Worm (Caenorhabditis elegans) whole organism, young adult: ENCODE data around the gene unc-103.

ENCODE experiments used
- B0336.3 ChIP-seq: fragments of 200-800 bp; sonication (Bioruptor generic); IDR thresholded peaks from 2 replicates; pipeline ENCODE4 v1.3.6; 2022; ENCODE audit warnings: missing genetic modification characterization, missing compliant biosample characterization
- D2030.7 ChIP-seq: fragments of 200-800 bp; sonication (Bioruptor generic); IDR thresholded peaks from 2 replicates; pipeline ENCODE4 v1.3.6; 2022; ENCODE audit warnings: missing genetic modification reagents, missing genetic modification characterization, missing compliant biosample characterization
- F37B4.10 ChIP-seq: fragments of 200-800 bp; sonication (Bioruptor generic); IDR thresholded peaks from 2 replicates; pipeline ENCODE4 v1.3.6; 2022; ENCODE audit warnings: missing genetic modification characterization, missing compliant biosample characterization
- F55B11.4 ChIP-seq: sonication (generic microtip); optimal IDR thresholded peaks from 2 replicates; lab custom pipeline; 2016; ENCODE audit warnings: missing compliant biosample characterization, missing genetic modification characterization, borderline replicate concordance; ENCODE audit not compliant: insufficient read depth
- F57C9.4 ChIP-seq: sonication (generic microtip); optimal IDR thresholded peaks from 2 replicates; lab custom pipeline; 2017; ENCODE audit warnings: mild to moderate bottlenecking, missing genetic modification characterization, missing compliant biosample characterization
- Y53F4B.3 ChIP-seq: fragments of 200-800 bp; sonication (Bioruptor generic); IDR thresholded peaks from 2 replicates; pipeline ENCODE4 v1.3.6; 2022; ENCODE audit warnings: missing genetic modification reagents, missing genetic modification characterization, missing compliant biosample characterization
- akir-1 ChIP-seq: fragments of 200-800 bp; sonication (Bioruptor generic); optimal IDR thresholded peaks from 2 replicates; lab custom pipeline; 2018; ENCODE audit warnings: mild to moderate bottlenecking, missing genetic modification characterization, moderate library complexity, missing compliant biosample characterization
- aptf-3 ChIP-seq: fragments of 200-800 bp; sonication (Bioruptor generic); IDR thresholded peaks from 2 replicates; pipeline ENCODE4 v1.3.6; 2022; ENCODE audit warnings: missing genetic modification characterization, missing compliant biosample characterization
- cebp-1 ChIP-seq, 2 experiments: fragments of 200-800 bp in 1 of 2; sonication (Bioruptor generic) in 1 of 2; sonication (generic microtip) in 1 of 2; IDR thresholded peaks in 1 of 2; optimal IDR thresholded peaks in 1 of 2; 2 replicates each; pipeline versions ENCODE4 v1.3.6 to Lab custom; 2017 to 2022; ENCODE audit warnings: missing compliant biosample characterization in 2 of 2, missing genetic modification characterization in 2 of 2, mild to moderate bottlenecking in 1 of 2, missing genetic modification reagents in 1 of 2, moderate library complexity in 1 of 2
- ceh-40 ChIP-seq: fragments of 200-800 bp; sonication (Bioruptor generic); IDR thresholded peaks from 2 replicates; pipeline ENCODE4 v1.3.6; 2022; ENCODE audit warnings: missing genetic modification characterization, missing compliant biosample characterization
- die-1 ChIP-seq: sonication (generic microtip); optimal IDR thresholded peaks from 2 replicates; lab custom pipeline; 2016; ENCODE audit warnings: missing genotype, mild to moderate bottlenecking, missing genetic modification characterization, missing compliant biosample characterization
- dox-1 ChIP-seq: fragments of 200-800 bp; sonication (Bioruptor generic); IDR thresholded peaks from 2 replicates; pipeline ENCODE4 v1.3.6; 2022; ENCODE audit warnings: missing genetic modification reagents, missing genetic modification characterization, missing compliant biosample characterization
- ekl-4 ChIP-seq: fragments of 200-800 bp; sonication (Bioruptor generic); IDR thresholded peaks from 2 replicates; pipeline ENCODE4 v1.3.6; 2022; ENCODE audit warnings: missing genetic modification reagents, missing genetic modification characterization, missing compliant biosample characterization
- hmg-1.2 ChIP-seq: fragments of 200-800 bp; sonication (Bioruptor generic); IDR thresholded peaks from 2 replicates; pipeline ENCODE4 v1.3.6; 2022; ENCODE audit warnings: missing genetic modification reagents, missing genetic modification characterization, missing compliant biosample characterization
- hmg-20 ChIP-seq: fragments of 200-800 bp; sonication (Bioruptor generic); IDR thresholded peaks from 2 replicates; pipeline ENCODE4 v1.3.6; 2022; ENCODE audit warnings: missing genetic modification reagents, missing genetic modification characterization, missing compliant biosample characterization
- hsf-1 ChIP-seq: fragments of 200-800 bp; sonication (Bioruptor generic); IDR thresholded peaks from 2 replicates; pipeline ENCODE4 v1.3.6; 2022; ENCODE audit warnings: missing genetic modification reagents, missing genetic modification characterization, missing compliant biosample characterization
- lag-1 ChIP-seq: fragments of 200-800 bp; sonication (Bioruptor generic); IDR thresholded peaks from 2 replicates; pipeline ENCODE4 v1.3.6; 2022; ENCODE audit warnings: missing genetic modification reagents, missing genetic modification characterization, missing compliant biosample characterization
- let-607 ChIP-seq, 2 experiments: fragments of 200-800 bp in 1 of 2; sonication (Bioruptor generic) in 1 of 2; sonication (generic microtip) in 1 of 2; optimal IDR thresholded peaks; 2 replicates each; lab custom pipeline; 2016 to 2018; ENCODE audit warnings: mild to moderate bottlenecking in 2 of 2, missing compliant biosample characterization in 2 of 2, missing genetic modification characterization in 2 of 2, moderate library complexity in 2 of 2, missing genotype in 1 of 2
- lin-35 ChIP-seq, 3 experiments: fragments of 150-350 bp in 2 of 3; sonication (generic microtip) in 1 of 3; optimal IDR thresholded peaks; 2 replicates each; lab custom pipeline; 2014 to 2018; ENCODE audit warnings: missing biosample characterization in 3 of 3, missing genetic modification characterization in 3 of 3, missing genetic modification reagents in 3 of 3
- lin-40 ChIP-seq: sonication (generic microtip); optimal IDR thresholded peaks from 2 replicates; lab custom pipeline; 2016; ENCODE audit warnings: missing genetic modification characterization, mild to moderate bottlenecking, missing compliant biosample characterization, missing genotype, missing genetic modification reagents
- mcd-1 ChIP-seq: fragments of 200-800 bp; sonication (Bioruptor generic); IDR thresholded peaks from 2 replicates; pipeline ENCODE4 v1.3.6; 2022; ENCODE audit warnings: missing genetic modification reagents, missing genetic modification characterization, missing compliant biosample characterization
- mes-4 ChIP-seq: sonication (generic microtip); optimal IDR thresholded peaks from 2 replicates; lab custom pipeline; 2016; ENCODE audit warnings: missing genotype, missing genetic modification characterization, missing compliant biosample characterization
- nfyb-1 ChIP-seq: fragments of 200-800 bp; sonication (Bioruptor generic); IDR thresholded peaks from 2 replicates; pipeline ENCODE4 v1.3.6; 2022; ENCODE audit warnings: missing genetic modification reagents, missing genetic modification characterization, missing compliant biosample characterization
- nhr-80 ChIP-seq: sonication (generic microtip); optimal IDR thresholded peaks from 2 replicates; lab custom pipeline; 2016; ENCODE audit warnings: missing genetic modification characterization, missing compliant biosample characterization
- pha-4 ChIP-seq: fragments of 150-350 bp; sonication (generic microtip); optimal IDR thresholded peaks from 2 replicates; lab custom pipeline; 2014; ENCODE audit warnings: missing biosample characterization, missing genetic modification reagents, missing genetic modification characterization
- snpc-1.1 ChIP-seq: sonication (generic microtip); optimal IDR thresholded peaks from 2 replicates; lab custom pipeline; 2017; ENCODE audit warnings: missing genetic modification characterization, mild to moderate bottlenecking, missing compliant biosample characterization, antibody characterized with exemption, moderate library complexity, missing genotype, missing genetic modification reagents; ENCODE audit not compliant: insufficient read depth
- sptf-2 ChIP-seq: fragments of 200-800 bp; sonication (Bioruptor generic); optimal IDR thresholded peaks from 2 replicates; lab custom pipeline; 2018; ENCODE audit warnings: mild to moderate bottlenecking, missing genetic modification characterization, missing compliant biosample characterization
- unc-62 ChIP-seq: fragments of 150-350 bp; optimal IDR thresholded peaks from 2 replicates; lab custom pipeline; 2014; ENCODE audit warnings: missing biosample characterization, missing genetic modification reagents, missing genetic modification characterization
- xnd-1 ChIP-seq: sonication (generic microtip); optimal IDR thresholded peaks from 2 replicates; lab custom pipeline; 2016; ENCODE audit warnings: missing genotype, missing genetic modification reagents, missing genetic modification characterization, missing compliant biosample characterization
- ztf-18 ChIP-seq: sonication (generic microtip); optimal IDR thresholded peaks from 2 replicates; lab custom pipeline; 2016; ENCODE audit warnings: missing genotype, mild to moderate bottlenecking, missing genetic modification characterization, missing compliant biosample characterization
- ztf-25 ChIP-seq: fragments of 200-800 bp; sonication (Bioruptor generic); IDR thresholded peaks from 2 replicates; pipeline ENCODE4 v1.3.6; 2022; ENCODE audit warnings: missing genetic modification reagents, missing genetic modification characterization, missing compliant biosample characterization

The unc-103 gene

DNA sequence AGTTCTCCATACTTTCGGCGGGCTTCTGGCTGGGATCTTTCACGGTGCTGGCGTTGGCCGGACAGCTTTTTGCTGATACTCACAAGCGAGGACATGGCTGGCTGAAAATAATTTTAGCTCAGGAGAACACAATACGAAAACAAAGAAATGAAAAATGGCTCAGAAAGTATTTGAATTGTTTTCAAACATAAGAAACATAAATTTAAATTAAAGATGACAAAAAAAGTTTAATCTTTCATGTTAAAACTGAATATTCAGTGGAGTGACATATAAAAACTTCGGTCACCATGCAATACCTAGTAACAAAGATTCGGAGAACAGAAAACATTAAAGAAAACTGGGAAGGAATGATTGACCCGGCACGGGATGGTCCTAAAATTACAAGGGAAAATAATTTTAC is 63.4 kb downstream of the unc-103 start, which contains the start of gene C16C10.2:
Gene C16C10.2, minus strand, starts transcription at position 101 of the 400 bp plus-strand sequence.
- TF ChIP-seq hsf-1 = 0 out of 2 replicates have a peak, but pooled peaks have one; percentile 27
- no peak for TF ChIP-seq F55B11.4 (tag; lab: Kevin White, UChicago)
- TF ChIP-seq ztf-18 (tag; lab: Kevin White, UChicago) = no peak
- no peak for TF ChIP-seq lin-35 (GFP tag; optimal IDR thresholded peaks at IDR 0.05; lab: Kevin White, UChicago)

DNA sequence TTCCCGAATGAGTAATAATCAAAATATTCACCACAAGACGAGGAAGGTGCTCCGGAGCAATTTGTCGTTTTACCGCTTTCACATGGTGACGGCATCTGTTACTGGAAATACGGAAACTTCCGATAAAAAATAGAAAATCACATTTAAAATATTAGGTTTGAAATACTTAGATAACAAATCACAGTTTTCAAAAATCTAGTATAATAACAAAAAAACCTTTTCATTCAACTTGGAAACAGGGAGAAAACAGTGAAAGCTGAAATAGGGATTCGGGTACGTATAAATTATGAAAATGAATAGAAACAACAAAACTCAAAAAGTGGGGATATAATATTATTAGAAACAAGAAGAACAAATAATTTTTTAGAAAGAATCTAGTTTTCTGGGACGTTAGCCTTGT is 66.2 kb downstream of the unc-103 start, which contains the start of gene C16C10.1:
Gene C16C10.1, minus strand, starts transcription at position 101 of the 400 bp plus-strand sequence.
- no peak for TF ChIP-seq die-1 (tag; lab: Kevin White, UChicago)
- TF ChIP-seq lag-1 (GFP tag; lab: Robert Waterston, UW) = no peak
- 0 out of 2 replicates have a peak, but pooled peaks have one; percentile 20 for TF ChIP-seq aptf-3 (GFP tag; lab: Robert Waterston, UW)
- no peak for TF ChIP-seq akir-1 (GFP tag; lab: Kevin White, UChicago)
- no peak for TF ChIP-seq nhr-80

DNA sequence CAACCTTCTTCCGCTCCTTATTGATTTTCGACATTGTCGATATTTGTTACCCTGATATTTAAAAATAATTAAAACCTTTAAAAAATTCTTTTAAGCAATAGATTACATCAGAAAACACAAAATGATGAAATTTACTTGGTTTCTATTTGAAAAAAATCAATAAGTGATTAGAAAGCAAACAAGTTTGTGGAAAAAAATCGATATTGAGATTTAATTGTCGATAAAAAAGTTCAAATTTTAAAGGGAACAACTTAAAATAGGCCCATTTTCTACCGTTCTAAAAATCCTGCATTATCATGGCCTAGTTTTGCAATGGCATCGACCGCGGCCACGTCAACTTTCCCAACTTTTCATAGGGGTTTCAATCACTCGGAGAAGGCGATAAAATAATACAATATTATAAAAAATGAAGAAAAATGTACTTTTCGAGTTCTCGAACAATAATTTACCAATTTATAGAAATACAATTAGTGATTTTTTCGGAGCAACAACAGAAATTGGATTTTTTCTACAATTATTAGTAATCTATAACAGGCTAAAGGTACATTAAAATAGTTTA is 71.6 kb downstream of the unc-103 start, which contains the start of gene lars-1:
Gene lars-1, minus strand, starts transcription at position 51 of the 559 bp plus-strand sequence.
- TF ChIP-seq unc-62 (GFP tag; lab: Kevin White, UChicago) (no peak), let-607 (tag; optimal IDR thresholded peaks at IDR 0.05; lab: Kevin White, UChicago) (peak; percentile 87 to 92), dox-1 (no peak), cebp-1 (GFP tag; IDR thresholded peaks at IDR 0.05; lab: Robert Waterston, UW) (no peak), cebp-1 (tag; optimal IDR thresholded peaks at IDR 0.05; lab: Kevin White, UChicago) (no peak), pha-4 (tag; lab: Kevin White, UChicago) (no peak), F37B4.10 (GFP tag; lab: Robert Waterston, UW) (no peak), lin-40 (no peak), mcd-1 (GFP tag; lab: Robert Waterston, UW) (no peak), snpc-1.1 (no peak), xnd-1 (no peak), nfyb-1 (GFP tag; lab: Robert Waterston, UW) (no peak), hmg-1.2 (GFP tag; lab: Robert Waterston, UW) (no peak), sptf-2 (GFP tag; lab: Kevin White, UChicago) (no peak), nhr-80 (peak; percentile 48)

DNA sequence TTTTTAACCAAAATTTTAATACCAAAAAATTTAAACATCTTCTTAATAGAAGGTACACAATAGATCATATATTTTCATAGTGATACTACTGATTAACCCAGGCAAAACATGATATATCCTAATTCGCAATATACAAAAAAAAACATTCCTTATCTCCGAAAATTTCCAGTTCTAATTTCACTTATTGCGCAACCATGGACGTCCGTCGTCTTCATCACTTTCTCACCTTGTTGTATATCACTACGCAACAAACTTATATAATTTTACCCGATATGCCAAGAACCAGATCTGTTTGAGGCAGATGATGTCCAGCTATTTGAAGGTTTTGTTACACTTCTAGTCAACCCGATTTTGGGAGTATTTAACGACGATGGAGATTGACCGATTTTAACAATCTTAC is 72.7 kb downstream of the unc-103 start, which contains the start of gene R74.2:
Gene R74.2, plus strand, starts transcription at position 316 of the 400 bp plus-strand sequence.
- TF ChIP-seq hmg-20 (GFP tag; lab: Robert Waterston, UW) (no peak), Y53F4B.3 (GFP tag; lab: Robert Waterston, UW) (no peak), akir-1 (GFP tag; lab: Kevin White, UChicago) (no peak), ceh-40 (GFP tag; lab: Robert Waterston, UW) (no peak), F57C9.4 (tag; lab: Kevin White, UChicago) (no peak), B0336.3 (GFP tag; lab: Robert Waterston, UW) (no peak), ekl-4 (GFP tag; lab: Robert Waterston, UW) (no peak), D2030.7 (GFP tag; lab: Robert Waterston, UW) (no peak), mes-4 (tag; lab: Kevin White, UChicago) (no peak), ztf-25 (no peak)
